Fruit fly (Drosophila melanogaster): ENCODE results near the gene T48.

T48 gene

dm6 chr3R:26876432-26876831, 5.1 kb upstream of the T48 start, which contains the start of gene CG5500:
Gene CG5500 (plus strand): TSS chr3R:26876630.
- TF ChIP-seq CTCF (optimal IDR thresholded peaks at IDR 0.05) (no peak), CG8478 (optimal IDR thresholded peaks at IDR 0.05) (no peak)

- TF ChIP-seq CTCF (optimal IDR thresholded peaks at IDR 0.05) (no peak), CG8478 (optimal IDR thresholded peaks at IDR 0.05) (no peak)
These were observed 4.7 kb upstream of the T48 start for dm6 chr3R:26876851-26877250.

- no peak for TF ChIP-seq CG8478 (optimal IDR thresholded peaks at IDR 0.05)
- no peak for TF ChIP-seq CTCF (optimal IDR thresholded peaks at IDR 0.05)
These were observed 888 bp downstream of the T48 start for dm6 chr3R:26882230-26883014.

DNA sequence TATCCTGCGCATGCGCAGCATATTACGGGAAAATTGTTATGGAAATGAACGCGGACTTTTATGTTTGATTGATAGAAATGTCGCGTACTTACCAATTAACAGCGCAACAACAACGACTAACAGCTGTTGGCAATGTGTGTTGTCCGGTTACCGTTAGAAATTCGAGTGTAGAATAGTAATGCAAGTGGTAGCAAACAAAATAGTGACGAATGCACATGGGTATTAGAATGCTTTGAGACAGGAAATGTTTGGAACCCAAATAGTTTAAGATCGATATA, 1.4 kb downstream of the T48 start:
- TF ChIP-seq CTCF (optimal IDR thresholded peaks at IDR 0.05) (no peak), CG8478 (optimal IDR thresholded peaks at IDR 0.05) (no peak)

DNA sequence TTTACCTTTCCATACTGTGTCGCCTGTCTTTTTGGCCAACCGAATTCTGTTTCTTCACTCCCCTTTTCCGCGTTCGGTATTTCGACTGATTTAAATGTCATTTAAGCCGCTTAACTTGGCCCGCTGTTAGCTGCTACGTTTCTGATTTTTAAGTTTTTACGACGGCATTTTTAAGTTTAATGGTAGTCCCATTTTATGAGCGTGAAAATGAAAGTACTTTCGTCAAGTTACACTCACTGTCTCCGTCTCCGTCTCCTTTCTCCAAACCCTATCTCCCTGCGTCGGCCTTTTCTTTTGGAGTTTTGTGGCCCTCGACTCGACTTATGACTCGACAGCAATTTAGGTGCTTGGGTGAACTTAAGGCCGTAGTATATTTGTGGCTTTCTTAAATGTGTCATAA, 3.7 kb downstream of the T48 start:
- TF ChIP-seq CTCF (optimal IDR thresholded peaks at IDR 0.05) (no peak), CG8478 (optimal IDR thresholded peaks at IDR 0.05) (no peak)

- TF ChIP-seq CG8478 (optimal IDR thresholded peaks at IDR 0.05) (no peak), CTCF (optimal IDR thresholded peaks at IDR 0.05) (no peak)
These were observed 4.8 kb downstream of the T48 start for dm6 chr3R:26886283-26886689.

dm6 chr3R:26887155-26887554, 5.6 kb downstream of the T48 start:
- no peak for TF ChIP-seq CG8478 (optimal IDR thresholded peaks at IDR 0.05)
- TF ChIP-seq CTCF (optimal IDR thresholded peaks at IDR 0.05): no peak

DNA sequence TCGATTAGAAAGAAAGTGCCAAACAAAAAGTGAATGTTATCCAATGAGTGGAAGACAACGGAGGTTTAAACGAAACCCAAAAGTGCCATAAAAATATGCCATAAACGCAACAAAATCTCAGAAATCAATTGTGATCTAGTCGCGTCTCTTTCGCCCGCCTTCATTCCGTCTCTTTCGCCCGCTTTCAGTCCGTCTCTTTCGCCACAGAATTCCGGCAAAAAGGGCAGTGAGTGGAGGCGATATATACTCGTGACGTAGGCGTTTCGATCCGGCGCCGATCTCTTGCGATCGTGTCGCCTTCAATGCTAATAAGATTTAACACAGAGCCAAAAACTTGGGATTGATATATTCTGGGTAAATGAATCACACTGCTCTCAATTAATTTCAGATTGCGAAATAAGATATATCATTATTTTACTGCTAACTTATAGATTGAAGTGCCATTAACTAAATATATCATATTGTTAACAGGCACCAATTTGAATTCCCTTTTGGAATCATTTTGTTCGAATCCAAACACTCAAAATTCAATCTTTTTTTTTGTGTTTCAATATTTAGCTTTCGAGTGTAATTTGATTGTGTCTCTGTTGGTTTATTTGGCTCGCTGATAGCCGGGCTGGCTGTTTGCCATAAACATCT, 6.7 kb downstream of the T48 start:
- TF ChIP-seq CG8478 (optimal IDR thresholded peaks at IDR 0.05) (no peak), CTCF (optimal IDR thresholded peaks at IDR 0.05) (no peak)

DNA sequence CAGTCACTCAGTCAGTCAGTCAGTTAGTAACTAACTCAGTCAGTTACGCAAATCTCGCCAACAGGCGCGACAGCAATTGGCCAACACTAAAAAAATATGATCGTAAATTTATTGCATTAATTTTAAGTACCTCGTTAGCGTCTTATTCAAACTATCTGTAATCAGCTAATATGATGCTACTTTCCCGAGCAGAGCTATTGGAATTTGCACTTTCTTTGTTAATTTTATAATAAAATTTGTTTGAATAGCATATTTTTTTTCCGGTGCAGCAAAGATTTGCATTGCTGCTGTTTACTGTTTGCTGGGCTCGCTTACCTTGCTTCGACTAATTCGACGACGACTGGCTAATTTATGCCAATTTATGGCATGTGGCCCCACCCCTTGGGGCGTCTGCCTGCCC, 8.6 kb downstream of the T48 start:
- TF ChIP-seq CTCF (optimal IDR thresholded peaks at IDR 0.05) (no peak), CG8478 (optimal IDR thresholded peaks at IDR 0.05) (no peak)

dm6 chr3R:26890499-26890898, 9.0 kb downstream of the T48 start:
- TF ChIP-seq CTCF (optimal IDR thresholded peaks at IDR 0.05): no peak
- no peak for TF ChIP-seq CG8478 (optimal IDR thresholded peaks at IDR 0.05)

- TF ChIP-seq CTCF (optimal IDR thresholded peaks at IDR 0.05) (no peak), CG8478 (optimal IDR thresholded peaks at IDR 0.05) (no peak)
These were observed 11.2 kb downstream of the T48 start for dm6 chr3R:26892764-26893163.

DNA sequence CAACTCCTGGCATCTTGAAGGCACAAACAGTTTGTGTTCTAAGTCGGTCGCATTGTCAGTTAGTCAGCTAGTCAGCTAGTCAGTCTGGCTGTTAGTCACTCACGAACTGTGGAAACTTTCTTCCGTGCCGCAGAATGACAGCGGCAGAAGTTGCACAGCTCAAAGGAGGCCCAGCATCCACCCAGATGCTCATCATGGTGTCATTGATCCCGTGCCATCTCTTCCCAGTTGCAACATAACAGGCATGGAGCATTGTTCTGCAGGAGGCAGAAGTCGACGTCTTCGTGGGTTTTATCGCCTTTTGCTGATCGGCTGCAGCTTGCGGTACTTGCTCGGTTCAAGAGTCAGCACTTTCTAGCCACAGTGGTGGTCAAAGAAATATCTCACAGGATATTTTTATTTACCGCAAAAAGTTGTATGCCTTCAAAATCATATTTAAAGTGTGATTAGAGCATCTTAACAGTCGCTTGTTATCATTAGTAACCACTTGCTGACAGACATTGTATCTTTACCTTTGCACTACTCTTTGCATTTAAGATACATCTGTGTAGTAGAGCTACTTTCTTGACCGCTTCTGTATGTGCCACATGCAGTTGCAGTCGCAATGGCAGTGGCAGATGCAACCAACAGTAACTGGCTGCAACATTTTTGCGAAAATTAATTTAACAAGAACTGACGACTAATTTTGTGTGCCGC, 12.2 kb downstream of the T48 start:
- TF ChIP-seq CG8478 (optimal IDR thresholded peaks at IDR 0.05): no peak
- no peak for TF ChIP-seq CTCF (optimal IDR thresholded peaks at IDR 0.05)

- no peak for TF ChIP-seq CTCF (optimal IDR thresholded peaks at IDR 0.05)
- no peak for TF ChIP-seq CG8478 (optimal IDR thresholded peaks at IDR 0.05)
These were observed 14.7 kb downstream of the T48 start for dm6 chr3R:26896260-26896659.

DNA sequence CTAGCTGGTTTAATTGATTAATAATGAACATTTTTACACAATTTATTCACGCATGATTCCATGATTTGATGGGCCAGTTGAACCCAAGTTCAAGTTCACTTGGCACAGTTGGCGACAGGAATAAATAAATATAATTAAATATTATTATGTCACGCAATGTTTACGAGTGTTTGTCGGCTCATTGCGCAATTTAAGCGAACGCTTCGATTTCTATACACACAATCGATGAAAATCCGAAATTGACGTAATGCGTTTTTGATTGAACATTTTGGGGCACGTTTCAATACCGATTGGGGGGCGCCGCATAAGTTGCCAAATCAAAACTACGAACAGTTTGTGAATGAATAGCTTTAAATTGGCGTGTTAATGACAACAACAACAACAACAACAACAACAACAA, 15.8 kb downstream of the T48 start:
- no peak for TF ChIP-seq CG8478 (optimal IDR thresholded peaks at IDR 0.05)
- no peak for TF ChIP-seq CTCF (optimal IDR thresholded peaks at IDR 0.05)

DNA sequence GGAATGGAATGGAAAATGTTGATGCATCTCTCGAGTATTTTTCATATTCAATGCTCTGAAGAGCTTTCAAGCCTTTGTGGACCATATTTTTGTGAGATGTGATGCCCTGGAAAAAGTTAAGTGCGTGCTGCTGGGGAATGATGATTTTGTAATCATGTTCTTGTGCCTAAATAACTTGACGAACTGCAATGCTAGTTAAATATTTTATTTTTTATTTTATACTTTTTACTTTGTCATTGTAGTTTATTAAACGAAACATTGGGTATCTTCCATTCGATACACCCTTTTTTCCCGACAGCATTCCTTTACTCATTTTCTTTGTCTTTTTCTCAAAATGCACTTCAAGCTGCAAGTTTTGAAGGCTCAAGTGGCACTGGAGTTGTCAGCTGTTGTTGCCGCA, 18.4 kb downstream of the T48 start:
- TF ChIP-seq CTCF (optimal IDR thresholded peaks at IDR 0.05) (no peak), CG8478 (optimal IDR thresholded peaks at IDR 0.05) (no peak)

dm6 chr3R:26906034-26906433, 24.5 kb downstream of the T48 start:
- TF ChIP-seq CG8478 (optimal IDR thresholded peaks at IDR 0.05): no peak
- no peak for TF ChIP-seq CTCF (optimal IDR thresholded peaks at IDR 0.05)

All from S2 (cell line).